Worm (Caenorhabditis elegans): Measurements from ENCODE around the gene B0035.18.

B0035.18 gene

DNA sequence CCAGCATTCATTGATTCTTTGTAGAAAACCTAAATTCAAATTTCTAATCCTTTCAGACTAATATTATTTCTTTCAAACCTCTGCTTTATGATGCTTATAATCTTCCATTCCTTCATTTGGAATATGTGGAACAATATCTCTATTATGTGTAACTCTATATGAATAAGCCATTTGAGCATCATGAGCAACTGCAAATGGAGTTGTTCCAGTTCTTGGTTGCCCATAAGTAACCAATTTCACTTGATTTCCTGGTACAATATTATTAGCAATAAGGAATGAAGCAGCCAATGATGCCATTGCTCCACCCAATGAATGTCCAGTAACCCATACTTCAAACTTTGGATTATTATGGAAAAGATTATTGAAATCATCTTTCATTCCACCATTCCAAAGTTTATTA lies 15.1 kb upstream of the B0035.18 start:
- TF ChIP-seq eor-1 (tag; optimal IDR thresholded peaks at IDR 0.05) (no peak), pqm-1 (tag; optimal IDR thresholded peaks at IDR 0.05) (no peak), mml-1 (tag; optimal IDR thresholded peaks at IDR 0.05) (no peak), unc-62 (GFP tag; optimal IDR thresholded peaks at IDR 0.05) (no peak)

- TF ChIP-seq nhr-12 (tag; optimal IDR thresholded peaks at IDR 0.05) (no peak), elt-2 (tag; optimal IDR thresholded peaks at IDR 0.05) (peak; percentile 61)
Observed at ce11 chrIV:11306548-11306947, 13.6 kb upstream of the B0035.18 start, which contains the start of gene B0035.13. Gene B0035.13 (minus strand): TSS chrIV:11306720.

DNA sequence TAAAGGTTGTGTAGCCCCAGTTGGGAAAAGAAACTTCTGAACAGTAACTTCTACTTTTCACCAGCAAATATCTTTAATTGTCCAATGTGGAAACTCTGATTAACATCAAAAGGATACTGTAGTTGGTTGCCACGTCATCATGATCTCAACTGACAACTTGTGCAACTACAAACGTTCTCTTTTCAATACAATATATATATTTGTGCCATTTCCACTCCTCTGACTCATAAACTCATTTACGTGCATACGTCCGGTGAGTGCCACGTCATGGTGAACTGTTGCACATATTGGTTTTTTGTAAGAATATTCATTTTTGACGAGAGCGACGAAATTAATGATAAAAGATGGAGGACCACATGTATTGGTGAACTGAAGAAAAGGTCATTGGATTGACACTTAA lies 12.3 kb upstream of the B0035.18 start:
- TF ChIP-seq unc-62 (GFP tag; optimal IDR thresholded peaks at IDR 0.05), result no peak
- TF ChIP-seq pha-4 (tag; optimal IDR thresholded peaks at IDR 0.05), result peak; percentile 16
- TF ChIP-seq nhr-23 (tag; optimal IDR thresholded peaks at IDR 0.05), result no peak
- TF ChIP-seq nhr-43 (tag; optimal IDR thresholded peaks at IDR 0.05; ENCODE audit: poor library complexity, severe bottlenecking), result no peak
- TF ChIP-seq lsy-12 (tag; optimal IDR thresholded peaks at IDR 0.05), result peak; percentile 42

DNA sequence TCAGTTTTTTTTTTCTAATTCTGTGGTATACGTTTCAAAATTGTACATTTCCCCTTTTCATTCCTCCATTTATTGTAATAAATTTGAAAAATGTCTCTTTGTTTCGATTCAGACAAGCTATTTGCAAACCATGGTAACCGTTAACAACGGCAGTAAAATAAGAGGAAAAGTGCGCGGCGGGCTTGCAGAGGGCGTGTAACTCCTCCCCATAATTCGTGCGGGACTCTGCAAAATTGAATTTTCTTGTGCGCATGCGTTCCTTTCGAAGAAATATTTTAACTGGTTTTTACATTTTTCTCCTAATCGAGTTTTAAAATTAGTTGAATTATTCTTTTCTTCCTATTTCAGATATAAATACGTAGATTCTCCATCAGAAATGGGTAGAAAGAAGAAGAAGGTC lies 9.5 kb upstream of the B0035.18 start, which contains the start of gene znf-207:
TSS of gene znf-207 (plus strand) at position 349 of the 400 bp plus-strand sequence.
- TF ChIP-seq zag-1 (tag; optimal IDR thresholded peaks at IDR 0.05), result no peak
- peak; percentile 7 for TF ChIP-seq elt-2 (tag; optimal IDR thresholded peaks at IDR 0.05)
- peak; percentile 56 for TF ChIP-seq pha-4 (tag; optimal IDR thresholded peaks at IDR 0.05)
- TF ChIP-seq skn-1 (tag; optimal IDR thresholded peaks at IDR 0.05), result no peak
- TF ChIP-seq sea-2 (GFP tag; optimal IDR thresholded peaks at IDR 0.05), result no peak
- TF ChIP-seq hmg-11 (tag; optimal IDR thresholded peaks at IDR 0.05), result peak; percentile 37
- no peak for TF ChIP-seq ceh-28 (tag; optimal IDR thresholded peaks at IDR 0.05)
- TF ChIP-seq lsy-12 (tag; optimal IDR thresholded peaks at IDR 0.05), result no peak
- no peak for TF ChIP-seq nhr-28 (tag; optimal IDR thresholded peaks at IDR 0.05)
- peak; percentile 59 for TF ChIP-seq nfya-1 (tag; optimal IDR thresholded peaks at IDR 0.05; ENCODE audit: insufficient read depth)
- no peak for TF ChIP-seq unc-39 (tag; optimal IDR thresholded peaks at IDR 0.05)
- no peak for TF ChIP-seq nhr-25 (tag; optimal IDR thresholded peaks at IDR 0.05)
- no peak for TF ChIP-seq ztf-4 (tag; optimal IDR thresholded peaks at IDR 0.05)
- no peak for TF ChIP-seq ceh-9 (tag; optimal IDR thresholded peaks at IDR 0.05)
- peak; percentile 30 for TF ChIP-seq lin-15B (tag; optimal IDR thresholded peaks at IDR 0.05)
- TF ChIP-seq aly-2 (tag; optimal IDR thresholded peaks at IDR 0.05), result no peak
- TF ChIP-seq mdl-1 (tag; optimal IDR thresholded peaks at IDR 0.05), result no peak
- TF ChIP-seq ztf-11 (tag; optimal IDR thresholded peaks at IDR 0.05), result no peak
- peak; percentile 2 for TF ChIP-seq fkh-10 (GFP tag; optimal IDR thresholded peaks at IDR 0.05)
- TF ChIP-seq ceh-82 (tag; optimal IDR thresholded peaks at IDR 0.05), result no peak
- TF ChIP-seq eor-1 (tag; optimal IDR thresholded peaks at IDR 0.05), result no peak
- TF ChIP-seq mml-1 (tag; optimal IDR thresholded peaks at IDR 0.05), result no peak
- TF ChIP-seq nhr-11 (tag; optimal IDR thresholded peaks at IDR 0.05), result no peak
- TF ChIP-seq fos-1 (tag; optimal IDR thresholded peaks at IDR 0.05), result no peak
- peak; percentile 26 for TF ChIP-seq snpc-4 (tag; optimal IDR thresholded peaks at IDR 0.05)
- TF ChIP-seq unc-62 (GFP tag; optimal IDR thresholded peaks at IDR 0.05), result no peak
- peak; percentile 2 for TF ChIP-seq nhr-23 (tag; optimal IDR thresholded peaks at IDR 0.05)
- no peak for TF ChIP-seq ama-1 (optimal IDR thresholded peaks at IDR 0.05)

DNA sequence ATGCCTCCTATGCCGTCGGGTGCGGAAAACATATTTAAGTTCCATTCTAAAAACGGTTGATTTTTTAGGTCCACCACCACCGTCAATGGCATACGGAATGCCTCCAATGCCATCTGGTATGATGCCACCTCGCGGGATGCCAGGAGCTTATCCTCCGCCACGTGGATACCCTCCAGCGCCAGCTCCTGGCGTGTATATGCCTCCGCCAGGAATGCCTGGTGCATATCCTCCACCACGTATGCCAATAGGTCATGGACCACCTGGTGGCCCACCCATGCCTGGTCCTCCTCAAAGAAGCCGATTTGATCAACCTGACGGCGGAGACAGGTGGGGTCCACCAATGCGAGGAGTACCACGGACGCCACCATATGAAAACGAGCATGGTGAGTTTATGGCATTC lies 8.6 kb upstream of the B0035.18 start:
- TF ChIP-seq R02D3.7 (tag; optimal IDR thresholded peaks at IDR 0.05), result no peak
- TF ChIP-seq skn-1 (tag; optimal IDR thresholded peaks at IDR 0.05), result no peak
- TF ChIP-seq fkh-10 (GFP tag; optimal IDR thresholded peaks at IDR 0.05), result no peak
- no peak for TF ChIP-seq ceh-28 (tag; optimal IDR thresholded peaks at IDR 0.05)

ce11 chrIV:11313880-11314279 lies 6.2 kb upstream of the B0035.18 start, which contains the start of gene dnj-2:
Gene dnj-2 (minus strand): TSS chrIV:11313980.
- TF ChIP-seq jun-1 (tag; optimal IDR thresholded peaks at IDR 0.05), result no peak
- TF ChIP-seq nhr-11 (tag; optimal IDR thresholded peaks at IDR 0.05), result no peak
- no peak for TF ChIP-seq ztf-11 (tag; optimal IDR thresholded peaks at IDR 0.05)
- TF ChIP-seq ama-1 (optimal IDR thresholded peaks at IDR 0.05), result no peak
- TF ChIP-seq egl-5 (tag; optimal IDR thresholded peaks at IDR 0.05), result no peak
- no peak for TF ChIP-seq zag-1 (tag; optimal IDR thresholded peaks at IDR 0.05)
- no peak for TF ChIP-seq daf-12 (tag; optimal IDR thresholded peaks at IDR 0.05)
- TF ChIP-seq eor-1 (tag; optimal IDR thresholded peaks at IDR 0.05), result no peak
- no peak for TF ChIP-seq pha-4 (tag; optimal IDR thresholded peaks at IDR 0.05)
- TF ChIP-seq ceh-28 (tag; optimal IDR thresholded peaks at IDR 0.05), result no peak
- TF ChIP-seq snpc-4 (tag; optimal IDR thresholded peaks at IDR 0.05), result no peak
- TF ChIP-seq elt-3 (tag; optimal IDR thresholded peaks at IDR 0.05), result no peak
- TF ChIP-seq nhr-25 (tag; optimal IDR thresholded peaks at IDR 0.05), result no peak
- no peak for TF ChIP-seq lin-39 (tag; optimal IDR thresholded peaks at IDR 0.05)

All from whole organism, L3 larva.